Fruit fly (Drosophila melanogaster): ENCODE measurements around the gene Daxx.

The Daxx gene

DNA sequence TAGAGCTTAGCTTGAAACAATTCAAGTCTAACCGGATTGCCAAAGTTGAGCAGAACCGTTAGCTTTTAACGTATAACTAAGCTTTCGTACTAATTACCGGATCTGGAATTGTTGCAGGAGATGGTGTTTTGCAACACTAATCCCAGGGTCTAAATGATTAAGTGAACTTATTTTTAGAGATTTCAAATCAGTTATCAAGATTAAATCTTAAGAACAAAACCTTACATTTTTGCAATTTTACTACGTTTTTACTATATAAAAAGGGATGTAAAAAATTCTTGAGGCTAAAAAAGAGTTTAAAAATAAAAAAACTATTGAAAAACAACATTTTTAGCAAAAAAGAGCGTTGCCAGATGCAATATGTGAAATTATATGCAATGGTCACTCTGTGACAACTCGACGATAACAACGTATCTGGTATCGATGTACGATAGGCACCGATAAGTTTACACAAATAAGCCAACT, 8.0 kb downstream of the Daxx start, which contains the start of the genes KFase and epsilonCOP (continued):
- TF ChIP-seq CG17385 (GFP tag; optimal IDR thresholded peaks at IDR 0.05) (peak; percentile 53), CG11093 (GFP tag; IDR thresholded peaks at IDR 0.05) (0 out of 3 replicates have a peak, but pooled peaks have one; percentile 12), Taf1 (GFP tag; IDR thresholded peaks at IDR 0.05) (no peak), rib (GFP tag; IDR thresholded peaks at IDR 0.05) (0 out of 2 replicates have a peak, but pooled peaks have one; percentile 30), Dip3 (GFP tag; optimal IDR thresholded peaks at IDR 0.05) (peak; percentile 71), YL-1 (GFP tag; optimal IDR thresholded peaks at IDR 0.05) (peak; percentile 71), esg (GFP tag; conservative IDR thresholded peaks at IDR 0.05) (no peak), CG33557 (GFP tag; optimal IDR thresholded peaks at IDR 0.05) (peak; percentile 44), CG11247 (GFP tag; IDR thresholded peaks at IDR 0.05) (0 out of 2 replicates have a peak, but pooled peaks have one; percentile 23), Dek (tag; optimal IDR thresholded peaks at IDR 0.05) (peak; percentile 57), CG9876 (GFP tag; optimal IDR thresholded peaks at IDR 0.05) (peak; percentile 40), Hr51 (GFP tag; optimal IDR thresholded peaks at IDR 0.05) (peak; percentile 56 to 61), twi (tag; optimal IDR thresholded peaks at IDR 0.05) (peak; percentile 21), CG1233 (GFP tag; optimal IDR thresholded peaks at IDR 0.05) (peak; percentile 33), CG9932 (GFP tag; IDR thresholded peaks at IDR 0.05) (peak; percentile 59), CG8765 (GFP tag; IDR thresholded peaks at IDR 0.05) (no peak), seq (GFP tag; IDR thresholded peaks at IDR 0.05) (no peak), jumu (GFP tag; optimal IDR thresholded peaks at IDR 0.05) (no peak), CG15601 (tag; optimal IDR thresholded peaks at IDR 0.05) (peak; percentile 49), Pdp1 (GFP tag; optimal IDR thresholded peaks at IDR 0.05) (peak in 1 of 2 experiments; percentile 61), HHEX (GFP tag; optimal IDR thresholded peaks at IDR 0.05) (peak; percentile 33), ind (GFP tag; optimal IDR thresholded peaks at IDR 0.05) (peak; percentile 65), Mad (GFP tag; optimal IDR thresholded peaks at IDR 0.05) (peak; percentile 37), CG17328 (GFP tag; IDR thresholded peaks at IDR 0.05) (peak; percentile 26; the same call in 1 of the 2 replicates), CG6654 (GFP tag; optimal IDR thresholded peaks at IDR 0.05) (no peak), sim (GFP tag; IDR thresholded peaks at IDR 0.05) (no peak), sc (optimal IDR thresholded peaks at IDR 0.05) (no peak), sc (GFP tag; optimal IDR thresholded peaks at IDR 0.05) (peak; percentile 15), toy (GFP tag; IDR thresholded peaks at IDR 0.05) (no peak), nerfin-1 (tag; optimal IDR thresholded peaks at IDR 0.05) (peak; percentile 22)

dm6 chr2L:6490783-6491249, 10.1 kb downstream of the Daxx start, which contains the start of the genes Phf5a and CG31638:
TSS of gene Phf5a (minus strand) at chr2L:6490843.
TSS of gene CG31638 (plus strand) at chr2L:6491061.
- TF ChIP-seq sima (GFP tag; optimal IDR thresholded peaks at IDR 0.05) (no peak), Xbp1 (GFP tag; optimal IDR thresholded peaks at IDR 0.05) (peak; percentile 74), Eip74EF (GFP tag; optimal IDR thresholded peaks at IDR 0.05) (peak in 1 of 2 experiments; percentile 51), ems (GFP tag; optimal IDR thresholded peaks at IDR 0.05) (peak; percentile 40), Ptx1 (GFP tag; IDR thresholded peaks at IDR 0.05) (peak; percentile 73), CG34376 (GFP tag; optimal IDR thresholded peaks at IDR 0.05) (peak; percentile 84), CG1832 (GFP tag; optimal IDR thresholded peaks at IDR 0.05) (no peak), unpg (GFP tag; optimal IDR thresholded peaks at IDR 0.05) (peak; percentile 87), CG6854 (GFP tag; optimal IDR thresholded peaks at IDR 0.05) (peak; percentile 64), tgo (GFP tag; IDR thresholded peaks at IDR 0.05) (peak; percentile 71), CG1647 (GFP tag; optimal IDR thresholded peaks at IDR 0.05) (no peak), Dfd (GFP tag; optimal IDR thresholded peaks at IDR 0.05) (no peak), wdn (GFP tag; IDR thresholded peaks at IDR 0.05) (peak; percentile 82), CG4360 (GFP tag; IDR thresholded peaks at IDR 0.05) (peak; percentile 68), fd64A (GFP tag; optimal IDR thresholded peaks at IDR 0.05) (peak; percentile 59), Neu2 (GFP tag; optimal IDR thresholded peaks at IDR 0.05; ENCODE audit: borderline replicate concordance) (no peak), tx (GFP tag; optimal IDR thresholded peaks at IDR 0.05) (peak; percentile 76), slbo (GFP tag; IDR thresholded peaks at IDR 0.05) (peak; percentile 96), esg (GFP tag; conservative IDR thresholded peaks at IDR 0.05) (peak; percentile 65), CG7271 (tag; optimal IDR thresholded peaks at IDR 0.05) (peak; percentile 95), CG17359 (tag; optimal IDR thresholded peaks at IDR 0.05) (peak; percentile 99), Kr (GFP tag; optimal IDR thresholded peaks at IDR 0.05) (no peak)

Data from whole organism, embryonic.